Worm (Caenorhabditis elegans): Measurements from ENCODE around the gene F44E5.17.

F44E5.17 gene

DNA sequence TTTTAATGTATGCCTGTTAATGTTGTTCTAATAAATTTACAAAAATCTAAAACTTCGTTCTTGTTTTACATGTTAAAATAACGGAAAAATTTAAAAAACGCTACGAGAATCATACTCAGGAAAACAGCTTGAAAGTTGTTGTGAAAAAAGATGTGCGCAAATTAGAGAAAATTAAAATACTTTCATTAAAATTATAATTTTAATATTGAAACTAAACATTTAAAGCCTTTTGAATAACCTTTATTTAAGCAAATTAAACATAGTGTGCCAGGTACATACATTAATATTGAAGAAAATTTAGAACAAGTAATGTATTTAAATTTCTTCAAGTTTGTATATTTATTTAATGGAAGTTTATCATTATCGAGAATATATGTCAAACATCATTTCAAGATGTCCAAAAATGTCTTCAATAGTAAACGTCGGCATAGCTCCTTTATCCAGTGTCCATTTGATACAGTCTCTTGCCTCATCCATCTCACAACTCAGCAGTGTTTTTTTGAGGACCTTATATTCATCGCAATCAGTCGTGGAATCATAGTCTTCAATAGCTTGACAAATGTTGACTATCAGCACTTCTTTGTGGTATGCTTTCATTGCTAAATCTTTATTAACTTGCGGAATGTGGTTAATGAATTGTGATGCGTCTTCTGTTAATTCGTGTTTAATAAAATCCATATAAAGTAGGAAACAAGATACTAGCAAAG, 13.6 kb upstream of the F44E5.17 start (continued):
- TF ChIP-seq mxl-2 (GFP tag; conservative IDR thresholded peaks at IDR 0.05) (no peak), nhr-76 (tag; optimal IDR thresholded peaks at IDR 0.05) (no peak), T26A8.4 (GFP tag; IDR thresholded peaks at IDR 0.05) (peak; percentile 83), unc-62 (GFP tag; optimal IDR thresholded peaks at IDR 0.05 in 1 of 2) (no peak), unc-62 (tag; optimal IDR thresholded peaks at IDR 0.05) (no peak), vab-7 (GFP tag; IDR thresholded peaks at IDR 0.05) (no peak), snpc-1.2 (GFP tag; IDR thresholded peaks at IDR 0.05) (peak; percentile 68; the same call in 1 of the 2 replicates), ztf-11 (tag; optimal IDR thresholded peaks at IDR 0.05) (no peak), Y5F2A.4 (GFP tag; optimal IDR thresholded peaks at IDR 0.05) (no peak), daf-12 (tag; optimal IDR thresholded peaks at IDR 0.05) (no peak), nhr-77 (tag; optimal IDR thresholded peaks at IDR 0.05) (no peak), F49E8.2 (tag; optimal IDR thresholded peaks at IDR 0.05; ENCODE audit: borderline replicate concordance) (no peak), ctbp-1 (GFP tag; IDR thresholded peaks at IDR 0.05) (peak; percentile 94), nhr-48 (tag; optimal IDR thresholded peaks at IDR 0.05) (no peak), arid-1 (GFP tag; conservative IDR thresholded peaks at IDR 0.05) (peak; percentile 68), daf-16 (GFP tag; optimal IDR thresholded peaks at IDR 0.05) (no peak), daf-16 (tag; optimal IDR thresholded peaks at IDR 0.05) (peak; percentile 38), ceh-44 (GFP tag; IDR thresholded peaks at IDR 0.05) (no peak), fkh-10 (GFP tag; optimal IDR thresholded peaks at IDR 0.05) (no peak), F44E2.7 (GFP tag; IDR thresholded peaks at IDR 0.05) (no peak), ceh-28 (tag; optimal IDR thresholded peaks at IDR 0.05) (no peak), attf-4 (tag; optimal IDR thresholded peaks at IDR 0.05) (no peak), jun-1 (tag; optimal IDR thresholded peaks at IDR 0.05) (no peak), unc-130 (GFP tag; optimal IDR thresholded peaks at IDR 0.05) (no peak), nhr-11 (tag; optimal IDR thresholded peaks at IDR 0.05) (no peak), hlh-30 (tag; optimal IDR thresholded peaks at IDR 0.05; ENCODE audit: insufficient read depth) (no peak), ceh-82 (tag; optimal IDR thresholded peaks at IDR 0.05) (no peak), F26F4.8 (GFP tag; conservative IDR thresholded peaks at IDR 0.05) (no peak), mxl-3 (GFP tag; optimal IDR thresholded peaks at IDR 0.05) (no peak), spr-1 (tag; optimal IDR thresholded peaks at IDR 0.05) (no peak), D1046.2 (GFP tag; IDR thresholded peaks at IDR 0.05) (no peak), zfp-2 (tag; optimal IDR thresholded peaks at IDR 0.05) (no peak), hlh-11 (tag; optimal IDR thresholded peaks at IDR 0.05) (peak; percentile 39), hmg-1.1 (GFP tag; IDR thresholded peaks at IDR 0.05) (peak; percentile 73), mdt-29 (GFP tag; IDR thresholded peaks at IDR 0.05) (peak; percentile 63; the same call in 1 of the 2 replicates), ama-1 (optimal IDR thresholded peaks at IDR 0.05) (peak; percentile 49), nhr-111 (GFP tag; optimal IDR thresholded peaks at IDR 0.05) (no peak), dmd-6 (GFP tag; IDR thresholded peaks at IDR 0.05) (peak; percentile 49; the same call in 1 of the 2 replicates), ZK546.5 (tag; optimal IDR thresholded peaks at IDR 0.05) (no peak), egl-43 (GFP tag; IDR thresholded peaks at IDR 0.05) (no peak), nhr-237 (tag; optimal IDR thresholded peaks at IDR 0.05) (no peak), mdl-1 (tag; optimal IDR thresholded peaks at IDR 0.05) (no peak), snpc-4 (tag; optimal IDR thresholded peaks at IDR 0.05) (no peak), tra-1 (GFP tag; IDR thresholded peaks at IDR 0.05) (0 out of 2 replicates have a peak, but pooled peaks have one; percentile 25), nhr-42 (GFP tag; IDR thresholded peaks at IDR 0.05) (no peak; the same call in 1 of the 2 replicates), fos-1 (tag; optimal IDR thresholded peaks at IDR 0.05) (no peak), pqm-1 (tag; optimal IDR thresholded peaks at IDR 0.05) (no peak), egl-27 (tag; optimal IDR thresholded peaks at IDR 0.05) (no peak), sdz-12 (GFP tag; optimal IDR thresholded peaks at IDR 0.05) (no peak), skn-1 (tag; optimal IDR thresholded peaks at IDR 0.05) (no peak), aha-1 (tag) (peak; percentile 83), Y105C5A.15 (GFP tag; IDR thresholded peaks at IDR 0.05) (no peak)

All from whole organism, L4 larva.